Fruit fly (Drosophila melanogaster) whole organism, pupa: Measurements from ENCODE around the gene CG11710.

ENCODE experiments used
- CG10348 ChIP-seq: fragments of 200-800 bp; sonication (Bioruptor generic); IDR thresholded peaks from 2 replicates; pipeline ENCODE4 v1.3.6; 2022; ENCODE audit warnings: missing biosample characterization, missing genetic modification characterization
- CG12605 ChIP-seq: fragments of 200-800 bp; sonication (Bioruptor generic); IDR thresholded peaks from 2 replicates; pipeline ENCODE4 v1.3.6; 2022; ENCODE audit warnings: missing biosample characterization, missing genetic modification characterization
- CG15710 ChIP-seq: fragments of 200-800 bp; sonication (Bioruptor generic); optimal IDR thresholded peaks from 2 replicates; lab custom pipeline; 2018; ENCODE audit warnings: missing biosample characterization, mild to moderate bottlenecking, missing genetic modification characterization, moderate library complexity
- CG32121 ChIP-seq: fragments of 200-800 bp; sonication (Bioruptor generic); IDR thresholded peaks from 2 replicates; pipeline ENCODE4 v1.3.6; 2022; ENCODE audit warnings: missing biosample characterization, missing genetic modification characterization
- CG34367 ChIP-seq: fragments of 200-800 bp; sonication (Bioruptor generic); optimal IDR thresholded peaks from 2 replicates; lab custom pipeline; 2018; ENCODE audit warnings: missing biosample characterization, mild to moderate bottlenecking, missing genetic modification characterization
- CG4496 ChIP-seq: fragments of 200-800 bp; sonication (Bioruptor generic); IDR thresholded peaks from 3 replicates; pipeline ENCODE4 v1.3.6; 2022; ENCODE audit warnings: missing biosample characterization, missing genetic modification characterization
- CG8159 ChIP-seq: fragments of 200-800 bp; sonication (Bioruptor generic); optimal IDR thresholded peaks from 3 replicates; lab custom pipeline; 2018; ENCODE audit warnings: missing biosample characterization, mild to moderate bottlenecking, missing genetic modification characterization, moderate library complexity
- CG9948 ChIP-seq: fragments of 200-800 bp; sonication (Bioruptor generic); optimal IDR thresholded peaks from 2 replicates; lab custom pipeline; 2018; ENCODE audit warnings: missing biosample characterization, mild to moderate bottlenecking, missing genetic modification characterization, moderate library complexity
- D1 ChIP-seq: fragments of 200-800 bp; sonication (Bioruptor generic); optimal IDR thresholded peaks from 2 replicates; lab custom pipeline; 2018; ENCODE audit warnings: missing biosample characterization, mild to moderate bottlenecking, missing genetic modification characterization, moderate library complexity
- EcR ChIP-seq: fragments of 200-800 bp; sonication (Bioruptor generic); optimal IDR thresholded peaks from 3 replicates; lab custom pipeline; 2019; ENCODE audit warnings: missing biosample characterization, missing genetic modification characterization, mild to moderate bottlenecking, moderate library complexity, missing genetic modification reagents
- Pif1A ChIP-seq: fragments of 200-800 bp; sonication (Bioruptor generic); optimal IDR thresholded peaks from 3 replicates; lab custom pipeline; 2016; ENCODE audit warnings: missing biosample characterization, missing genetic modification characterization
- Pif1B ChIP-seq: fragments of 200-800 bp; sonication (Bioruptor generic); optimal IDR thresholded peaks from 3 replicates; lab custom pipeline; 2016; ENCODE audit warnings: missing biosample characterization, missing genetic modification characterization
- Snoo ChIP-seq: fragments of 200-800 bp; sonication (Bioruptor generic); optimal IDR thresholded peaks from 3 replicates; lab custom pipeline; 2017; ENCODE audit warnings: missing biosample characterization, mild to moderate bottlenecking, missing genetic modification characterization, inconsistent platforms
- rn ChIP-seq: fragments of 200-800 bp; sonication (Bioruptor generic); IDR thresholded peaks from 2 replicates; pipeline ENCODE4 v1.3.6; 2022; ENCODE audit warnings: missing biosample characterization, missing genetic modification characterization

dm6 chrX:20423747-20424165 is 5.7 kb downstream of the CG11710 start, which contains the start of the genes Pp4-19C and cactin:
- no peak for TF ChIP-seq Pif1B
- no peak for TF ChIP-seq rn (GFP tag; lab: Robert Waterston, UW)
- peak; percentile 10 for TF ChIP-seq CG15710
- TF ChIP-seq Pif1A (GFP tag; lab: Kevin White, UChicago), result no peak
- no peak for TF ChIP-seq CG9948 (tag; lab: Kevin White, UChicago)
- TF ChIP-seq CG32121 (GFP tag; lab: Robert Waterston, UW), result no peak
- no peak for TF ChIP-seq EcR (GFP tag; lab: Kevin White, UChicago)
- no peak for TF ChIP-seq CG10348 (GFP tag; lab: Robert Waterston, UW)
- no peak for TF ChIP-seq CG12605
- TF ChIP-seq CG8159 (tag; lab: Kevin White, UChicago), result no peak
- no peak for TF ChIP-seq CG34367
- no peak for TF ChIP-seq Snoo (tag; lab: Kevin White, UChicago)
- 0 out of 3 replicates have a peak, but pooled peaks have one; percentile 44 for TF ChIP-seq CG4496 (GFP tag; lab: Robert Waterston, UW)
- no peak for TF ChIP-seq D1 (tag; lab: Kevin White, UChicago)
